Fruit fly (Drosophila melanogaster) whole organism, embryonic: ENCODE measurements around the gene CG43702.

Source experiments
- Aef1 ChIP-seq: fragments of 200-800 bp; sonication (Bioruptor generic); IDR thresholded peaks from 3 replicates; pipeline ENCODE4 v1.3.6; 2022; ENCODE audit warnings: missing biosample characterization, missing genetic modification characterization
- Asciz ChIP-seq: fragments of 200-800 bp; sonication (Bioruptor generic); optimal IDR thresholded peaks from 2 replicates; lab custom pipeline; 2017; ENCODE audit warnings: missing biosample characterization, mild to moderate bottlenecking, missing genetic modification characterization, missing genetic modification reagents
- Atf3 ChIP-seq: fragments of 200-800 bp; sonication (Bioruptor generic); optimal IDR thresholded peaks from 3 replicates; lab custom pipeline; 2016; ENCODE audit warnings: missing biosample characterization, missing genetic modification characterization
- CG11093 ChIP-seq: fragments of 200-800 bp; sonication (Bioruptor generic); IDR thresholded peaks from 3 replicates; pipeline ENCODE4 v1.3.6; 2022; ENCODE audit warnings: missing biosample characterization, missing genetic modification characterization
- CG11456 ChIP-seq: fragments of 200-800 bp; sonication (Bioruptor generic); IDR thresholded peaks from 3 replicates; pipeline ENCODE4 v1.3.6; 2022; ENCODE audit warnings: missing biosample characterization, missing genetic modification characterization
- CG11504 ChIP-seq: fragments of 200-800 bp; sonication (Bioruptor generic); optimal IDR thresholded peaks from 3 replicates; lab custom pipeline; 2019; ENCODE audit warnings: missing biosample characterization, mild to moderate bottlenecking, missing genetic modification characterization, moderate library complexity
- CG13287 ChIP-seq: fragments of 200-800 bp; sonication (Bioruptor generic); IDR thresholded peaks from 2 replicates; pipeline ENCODE4 v1.3.6; 2022; ENCODE audit warnings: missing biosample characterization, missing genetic modification characterization; ENCODE audit not compliant: partially characterized antibody
- CG14050 ChIP-seq: fragments of 200-800 bp; sonication (Bioruptor generic); IDR thresholded peaks from 3 replicates; pipeline ENCODE4 v1.3.6; 2022; ENCODE audit warnings: missing biosample characterization, missing genetic modification characterization
- CG15479 ChIP-seq: fragments of 200-800 bp; sonication (Bioruptor generic); optimal IDR thresholded peaks from 3 replicates; lab custom pipeline; 2019; ENCODE audit warnings: missing biosample characterization, mild to moderate bottlenecking, missing genetic modification characterization, moderate library complexity
- CG16815 ChIP-seq: fragments of 200-800 bp; sonication (Bioruptor generic); optimal IDR thresholded peaks from 3 replicates; lab custom pipeline; 2017; ENCODE audit warnings: missing biosample characterization, mild to moderate bottlenecking, missing genetic modification characterization
- CG17328 ChIP-seq: fragments of 200-800 bp; sonication (Bioruptor generic); IDR thresholded peaks from 2 replicates; pipeline ENCODE4 v1.3.6; 2022; ENCODE audit warnings: missing biosample characterization, missing genetic modification characterization
- CG17359 ChIP-seq: fragments of 200-800 bp; sonication (Bioruptor generic); optimal IDR thresholded peaks from 3 replicates; lab custom pipeline; 2018; ENCODE audit warnings: missing biosample characterization, mild to moderate bottlenecking, missing genetic modification characterization, moderate library complexity
- CG17829 ChIP-seq: fragments of 200-800 bp; optimal IDR thresholded peaks from 2 replicates; lab custom pipeline; 2019; ENCODE audit warnings: missing biosample characterization, mild to moderate bottlenecking, missing genetic modification characterization, moderate library complexity
- CG2678 ChIP-seq: fragments of 200-800 bp; sonication (Bioruptor generic); optimal IDR thresholded peaks from 3 replicates; lab custom pipeline; 2019; ENCODE audit warnings: missing biosample characterization, mild to moderate bottlenecking, missing genetic modification characterization, moderate library complexity
- CG5245 ChIP-seq: fragments of 200-800 bp; sonication (Bioruptor generic); optimal IDR thresholded peaks from 3 replicates; lab custom pipeline; 2016; ENCODE audit warnings: missing biosample characterization, missing genetic modification characterization
- CG6791 ChIP-seq: fragments of 200-800 bp; sonication (Bioruptor generic); IDR thresholded peaks from 3 replicates; pipeline ENCODE4 v1.3.6; 2022; ENCODE audit warnings: missing biosample characterization, missing genetic modification characterization; ENCODE audit not compliant: partially characterized antibody
- CG8089 ChIP-seq: fragments of 200-800 bp; sonication (Bioruptor generic); optimal IDR thresholded peaks from 3 replicates; lab custom pipeline; 2016; ENCODE audit warnings: missing biosample characterization, missing genetic modification characterization
- CG8924 ChIP-seq: fragments of 200-800 bp; optimal IDR thresholded peaks from 3 replicates; lab custom pipeline; 2019; ENCODE audit warnings: missing biosample characterization, mild to moderate bottlenecking, missing genetic modification characterization, moderate library complexity
- CG8944 ChIP-seq: fragments of 200-800 bp; sonication (Bioruptor generic); optimal IDR thresholded peaks from 3 replicates; lab custom pipeline; 2016; ENCODE audit warnings: missing biosample characterization, missing genetic modification characterization
- CG9437 ChIP-seq: fragments of 200-800 bp; sonication (Bioruptor generic); optimal IDR thresholded peaks from 2 replicates; lab custom pipeline; 2018; ENCODE audit warnings: missing biosample characterization, mild to moderate bottlenecking, missing genetic modification characterization
- Doc2 ChIP-seq: fragments of 200-800 bp; sonication (Bioruptor generic); IDR thresholded peaks from 2 replicates; pipeline ENCODE4 v1.3.6; 2022; ENCODE audit warnings: missing biosample characterization, missing genetic modification characterization
- Doc3 ChIP-seq: fragments of 200-800 bp; sonication (Bioruptor generic); IDR thresholded peaks from 3 replicates; pipeline ENCODE4 v1.3.6; 2022; ENCODE audit warnings: missing biosample characterization, missing genetic modification characterization; ENCODE audit not compliant: partially characterized antibody
- Ets65A ChIP-seq: fragments of 200-800 bp; sonication (Bioruptor generic); peaks from one replicate; lab custom pipeline; 2016; ENCODE audit warnings: missing biosample characterization, missing genetic modification characterization
- GATAe ChIP-seq: fragments of 200-800 bp; sonication (Bioruptor generic); conservative IDR thresholded peaks from 2 replicates; pipeline ENCODE4 v1.3.6; 2022; ENCODE audit warnings: missing biosample characterization, missing genetic modification characterization
- Gsc ChIP-seq: fragments of 200-800 bp; sonication (Bioruptor generic); IDR thresholded peaks from 2 replicates; pipeline ENCODE4 v1.3.6; 2022; ENCODE audit warnings: missing biosample characterization, missing genetic modification characterization
- HLH3B ChIP-seq: fragments of 200-800 bp; sonication (Bioruptor generic); IDR thresholded peaks from 2 replicates; pipeline ENCODE4 v1.3.6; 2022; ENCODE audit warnings: missing biosample characterization, missing genetic modification characterization
- HmgD ChIP-seq: fragments of 200-800 bp; sonication (Bioruptor generic); optimal IDR thresholded peaks from 3 replicates; lab custom pipeline; 2016; ENCODE audit warnings: missing biosample characterization, missing genetic modification characterization
- Hr78 ChIP-seq, 2 experiments: fragments of 200-800 bp in 1 of 2; fragments of >200 bp in 1 of 2; sonication (Bioruptor generic) in 1 of 2; optimal IDR thresholded peaks; 2 replicates each; lab custom pipeline; 2017 to 2019; ENCODE audit warnings: missing biosample characterization in 2 of 2, missing genetic modification characterization in 2 of 2, mild to moderate bottlenecking in 1 of 2, moderate library complexity in 1 of 2
- Neu2 ChIP-seq: fragments of 200-800 bp; sonication (Bioruptor generic); optimal IDR thresholded peaks from 3 replicates; lab custom pipeline; 2016; ENCODE audit warnings: missing biosample characterization, missing genetic modification characterization, borderline replicate concordance
- Six4 ChIP-seq: fragments of 200-800 bp; sonication (Bioruptor generic); optimal IDR thresholded peaks from 2 replicates; lab custom pipeline; 2016; ENCODE audit warnings: missing biosample characterization, missing genetic modification characterization
- Xbp1 ChIP-seq: fragments of 200-800 bp; sonication (Bioruptor generic); optimal IDR thresholded peaks from 3 replicates; lab custom pipeline; 2016; ENCODE audit warnings: missing biosample characterization, mild to moderate bottlenecking, missing genetic modification characterization
- ash1 ChIP-seq: fragments of 200-800 bp; sonication (Bioruptor generic); optimal IDR thresholded peaks from 2 replicates; lab custom pipeline; 2018; ENCODE audit warnings: missing biosample characterization, mild to moderate bottlenecking, missing genetic modification characterization
- ato ChIP-seq: fragments of 200-800 bp; sonication (Bioruptor generic); IDR thresholded peaks from 2 replicates; pipeline ENCODE4 v1.3.6; 2022; ENCODE audit warnings: missing biosample characterization, missing genetic modification characterization; ENCODE audit not compliant: partially characterized antibody
- bbx ChIP-seq: fragments of 200-800 bp; sonication (Bioruptor generic); IDR thresholded peaks from 2 replicates; pipeline ENCODE4 v1.3.6; 2022; ENCODE audit warnings: missing biosample characterization, missing genetic modification characterization; ENCODE audit not compliant: partially characterized antibody
- btn ChIP-seq: fragments of 200-800 bp; sonication (Bioruptor generic); optimal IDR thresholded peaks from 2 replicates; lab custom pipeline; 2016; ENCODE audit warnings: missing biosample characterization, missing genetic modification characterization
- cato ChIP-seq: fragments of 200-800 bp; sonication (Bioruptor generic); optimal IDR thresholded peaks from 2 replicates; lab custom pipeline; 2016; ENCODE audit warnings: missing biosample characterization, missing genetic modification characterization, borderline replicate concordance
- chif ChIP-seq, 2 experiments: fragments of 200-800 bp; sonication (Bioruptor generic); optimal IDR thresholded peaks; 3 replicates each; lab custom pipeline; 2016; ENCODE audit warnings: missing biosample characterization in 2 of 2, missing genetic modification characterization in 2 of 2
- emc ChIP-seq: fragments of 200-800 bp; sonication (Bioruptor generic); optimal IDR thresholded peaks from 2 replicates; lab custom pipeline; 2016; ENCODE audit warnings: missing biosample characterization, missing genetic modification characterization
- gt ChIP-seq: fragments of 200-800 bp; sonication (Bioruptor generic); IDR thresholded peaks from 2 replicates; pipeline ENCODE4 v1.3.6; 2022; ENCODE audit warnings: missing biosample characterization, missing genetic modification characterization
- hkb ChIP-seq, 2 experiments: fragments of 200-800 bp in 1 of 2; fragments of >200 bp in 1 of 2; sonication (Bioruptor generic) in 1 of 2; IDR thresholded peaks in 1 of 2; optimal IDR thresholded peaks in 1 of 2; 2 replicates each; pipeline versions ENCODE4 v1.3.6 to Lab custom; 2017 to 2022; ENCODE audit warnings: missing biosample characterization in 1 of 2, missing genetic modification characterization in 1 of 2
- pita ChIP-seq: fragments of 200-800 bp; sonication (Bioruptor generic); optimal IDR thresholded peaks from 2 replicates; lab custom pipeline; 2017; ENCODE audit warnings: missing biosample characterization, mild to moderate bottlenecking, missing genetic modification characterization
- sd ChIP-seq: fragments of 200-800 bp; sonication (Bioruptor generic); optimal IDR thresholded peaks from 3 replicates; lab custom pipeline; 2018; ENCODE audit warnings: missing biosample characterization, mild to moderate bottlenecking, missing genetic modification characterization, moderate library complexity
- sr ChIP-seq: fragments of 200-800 bp; sonication (Bioruptor generic); IDR thresholded peaks from 3 replicates; pipeline ENCODE4 v1.3.6; 2022; ENCODE audit warnings: missing biosample characterization, missing genetic modification characterization
- toy ChIP-seq: fragments of 200-800 bp; sonication (Bioruptor generic); IDR thresholded peaks from 2 replicates; pipeline ENCODE4 v1.3.6; 2022; ENCODE audit warnings: missing biosample characterization, missing genetic modification characterization
- trem ChIP-seq: fragments of 200-800 bp; optimal IDR thresholded peaks from 3 replicates; lab custom pipeline; 2019; ENCODE audit warnings: missing biosample characterization, mild to moderate bottlenecking, missing genetic modification characterization, moderate library complexity
- unpg ChIP-seq: fragments of 200-800 bp; sonication (Bioruptor generic); optimal IDR thresholded peaks from 3 replicates; lab custom pipeline; 2018; ENCODE audit warnings: missing biosample characterization, mild to moderate bottlenecking, missing genetic modification characterization, moderate library complexity
- wdn ChIP-seq: fragments of 200-800 bp; sonication (Bioruptor generic); IDR thresholded peaks from 2 replicates; pipeline ENCODE4 v1.3.6; 2022; ENCODE audit warnings: missing biosample characterization, missing genetic modification characterization
- yki ChIP-seq: fragments of >200 bp; optimal IDR thresholded peaks from 3 replicates; lab custom pipeline; 2018

The CG43702 gene

DNA sequence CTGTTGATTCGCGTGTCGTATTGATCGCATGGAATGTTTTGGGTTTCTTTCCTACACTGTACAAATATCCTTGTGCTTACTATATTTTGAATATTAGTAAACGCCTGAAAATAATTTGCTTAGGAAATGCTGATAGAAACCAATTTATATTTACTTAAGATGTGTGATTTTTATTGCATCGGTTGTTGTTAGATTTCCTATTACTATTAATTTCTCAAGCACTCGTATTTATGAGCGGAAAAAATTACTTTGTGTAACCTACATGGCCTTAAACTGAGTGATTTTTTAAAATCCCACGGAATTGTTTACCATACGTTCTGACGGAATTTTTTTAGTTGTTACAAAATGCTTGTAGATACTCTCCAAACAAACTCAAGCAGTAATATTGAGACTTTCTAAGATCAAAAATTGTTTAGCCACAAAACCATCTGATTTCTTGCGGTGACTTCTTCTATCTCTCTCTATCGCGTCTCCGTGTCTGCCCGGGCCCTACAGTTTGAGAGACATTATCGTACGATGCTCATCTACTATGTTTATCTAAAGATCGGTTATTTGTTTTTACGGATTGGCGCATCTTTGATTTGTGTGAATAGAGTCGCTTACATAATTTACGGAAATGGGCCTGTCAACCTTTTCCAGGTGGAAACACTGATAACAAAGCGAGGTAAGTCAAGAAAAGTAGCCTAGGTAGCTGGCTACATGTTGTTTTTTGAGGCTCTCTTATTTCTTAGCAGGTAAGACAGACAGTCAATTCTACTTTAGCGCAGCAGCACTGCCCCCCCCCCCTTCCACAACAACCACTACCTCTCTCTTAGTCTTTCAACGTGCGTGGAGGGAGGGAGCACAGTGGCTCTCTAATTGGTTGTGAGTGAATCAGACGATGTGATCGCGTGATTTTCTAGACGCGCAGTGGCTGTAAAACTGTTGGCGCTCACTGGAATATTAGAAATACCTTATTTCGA is 21.9 kb upstream of the CG43702 start (continued):
- TF ChIP-seq CG8089 (GFP tag; lab: Kevin White, UChicago) (peak; percentile 18), CG11504 (tag; lab: Kevin White, UChicago) (peak; percentile 82), sd (tag; lab: Kevin White, UChicago) (peak; percentile 88), Xbp1 (peak; percentile 68), Doc2 (GFP tag; lab: Robert Waterston, UW) (no peak), cato (GFP tag; lab: Kevin White, UChicago) (peak; percentile 31), pita (no peak), HLH3B (GFP tag; lab: Robert Waterston, UW) (peak; percentile 5; the same call in 1 of the 2 replicates), toy (GFP tag; lab: Robert Waterston, UW) (no peak), Hr78 (GFP tag; optimal IDR thresholded peaks at IDR 0.05; lab: Kevin White, UChicago) (no peak), trem (tag; lab: Kevin White, UChicago) (no peak), sr (GFP tag; lab: Robert Waterston, UW) (no peak), CG17328 (GFP tag; lab: Robert Waterston, UW) (no peak), CG8924 (tag; lab: Kevin White, UChicago) (peak; percentile 68), CG17359 (tag; lab: Kevin White, UChicago) (peak; percentile 48), gt (no peak), Doc3 (no peak), yki (lab: Kevin White, UChicago) (no peak), CG11456 (GFP tag; lab: Robert Waterston, UW) (no peak), CG9437 (peak; percentile 73), wdn (no peak), Asciz (GFP tag; lab: Kevin White, UChicago) (peak; percentile 73), CG11093 (GFP tag; lab: Robert Waterston, UW) (0 out of 3 replicates have a peak, but pooled peaks have one; percentile 18), chif (GFP tag; optimal IDR thresholded peaks at IDR 0.05; lab: Kevin White, UChicago) (peak; percentile 53 to 73), CG2678 (tag; lab: Kevin White, UChicago) (peak; percentile 79), GATAe (GFP tag; lab: Robert Waterston, UW) (no peak), CG5245 (GFP tag; lab: Kevin White, UChicago) (no peak), Aef1 (GFP tag; lab: Robert Waterston, UW) (no peak), CG17829 (tag; lab: Kevin White, UChicago) (peak; percentile 77), emc (GFP tag; lab: Kevin White, UChicago) (no peak), CG16815 (GFP tag; lab: Kevin White, UChicago) (peak; percentile 66), CG14050 (GFP tag; lab: Robert Waterston, UW) (no peak), Six4 (GFP tag; lab: Kevin White, UChicago) (no peak), ash1 (no peak), btn (GFP tag; lab: Kevin White, UChicago) (no peak), hkb (optimal IDR thresholded peaks at IDR 0.05; lab: Kevin White, UChicago) (no peak), hkb (GFP tag; IDR thresholded peaks at IDR 0.05; lab: Robert Waterston, UW) (0 out of 2 replicates have a peak, but pooled peaks have one; percentile 39), CG6791 (GFP tag; lab: Robert Waterston, UW) (no peak), CG8944 (peak; percentile 61), ato (GFP tag; lab: Robert Waterston, UW) (no peak), HmgD (GFP tag; lab: Kevin White, UChicago) (peak; percentile 10), Ets65A (GFP tag; lab: Kevin White, UChicago) (peak; percentile 90), Atf3 (GFP tag; lab: Kevin White, UChicago) (no peak), bbx (GFP tag; lab: Robert Waterston, UW) (no peak), CG13287 (peak; percentile 26; the same call in 1 of the 2 replicates), Neu2 (GFP tag; lab: Kevin White, UChicago) (peak; percentile 26), Gsc (GFP tag; lab: Robert Waterston, UW) (no peak), unpg (peak; percentile 55), CG15479 (GFP tag; lab: Kevin White, UChicago) (peak; percentile 63)
